Worm (Caenorhabditis elegans): Measurements from ENCODE around the gene Y43F8B.29.
A peak's percentile ranks its signal among the peaks of the same experiment; 100 is the strongest.

The Y43F8B.29 gene

ce11 chrV:19522551-19523137, 31.2 kb downstream of the Y43F8B.29 start (continued):
- TF ChIP-seq lin-39 (tag; optimal IDR thresholded peaks at IDR 0.05): peak; percentile 11
- peak; percentile 47 for TF ChIP-seq ceh-16 (tag; optimal IDR thresholded peaks at IDR 0.05)

- no peak for TF ChIP-seq mbf-1 (tag; optimal IDR thresholded peaks at IDR 0.05)
- TF ChIP-seq F13H6.1 (tag; optimal IDR thresholded peaks at IDR 0.05): peak; percentile 4
- TF ChIP-seq lin-39 (tag; optimal IDR thresholded peaks at IDR 0.05): no peak
- peak; percentile 82 for TF ChIP-seq crh-2 (tag; optimal IDR thresholded peaks at IDR 0.05)
- TF ChIP-seq sma-9 (GFP tag; optimal IDR thresholded peaks at IDR 0.05): peak; percentile 66
- no peak for TF ChIP-seq sma-9 (tag; optimal IDR thresholded peaks at IDR 0.05)
- no peak for TF ChIP-seq nhr-11 (tag; optimal IDR thresholded peaks at IDR 0.05)
- no peak for TF ChIP-seq ceh-82 (tag; optimal IDR thresholded peaks at IDR 0.05)
- TF ChIP-seq lsy-2 (tag; optimal IDR thresholded peaks at IDR 0.05): peak in 1 of 2 experiments; percentile 34
- TF ChIP-seq fos-1 (tag; optimal IDR thresholded peaks at IDR 0.05): peak; percentile 6
- TF ChIP-seq skn-1 (tag; optimal IDR thresholded peaks at IDR 0.05): no peak
- TF ChIP-seq mdl-1 (tag; optimal IDR thresholded peaks at IDR 0.05): peak in 1 of 2 experiments; percentile 33
Measured at ce11 chrV:19524569-19524968, 33.2 kb downstream of the Y43F8B.29 start.

ce11 chrV:19526197-19526596, 34.8 kb downstream of the Y43F8B.29 start:
- TF ChIP-seq nhr-25 (tag; optimal IDR thresholded peaks at IDR 0.05) (peak; percentile 65), ZK546.5 (tag; optimal IDR thresholded peaks at IDR 0.05) (no peak), sma-9 (GFP tag; optimal IDR thresholded peaks at IDR 0.05) (peak; percentile 9), sma-9 (tag; optimal IDR thresholded peaks at IDR 0.05) (no peak), blmp-1 (tag; optimal IDR thresholded peaks at IDR 0.05; ENCODE audit: insufficient read depth) (peak; percentile 26), lsy-2 (tag; optimal IDR thresholded peaks at IDR 0.05) (no peak)

ce11 chrV:19527565-19527964, 36.2 kb downstream of the Y43F8B.29 start:
- TF ChIP-seq F13H6.1 (tag; optimal IDR thresholded peaks at IDR 0.05): peak; percentile 60
- TF ChIP-seq egl-27 (tag; optimal IDR thresholded peaks at IDR 0.05): peak; percentile 30
- no peak for TF ChIP-seq nhr-23 (tag; optimal IDR thresholded peaks at IDR 0.05)
- TF ChIP-seq nhr-25 (tag; optimal IDR thresholded peaks at IDR 0.05): peak; percentile 57
- TF ChIP-seq nhr-21 (tag; optimal IDR thresholded peaks at IDR 0.05): peak; percentile 53
- TF ChIP-seq crh-2 (tag; optimal IDR thresholded peaks at IDR 0.05): peak; percentile 98
- peak; percentile 96 for TF ChIP-seq sma-9 (GFP tag; optimal IDR thresholded peaks at IDR 0.05)
- TF ChIP-seq sma-9 (tag; optimal IDR thresholded peaks at IDR 0.05): no peak
- TF ChIP-seq mbf-1 (tag; optimal IDR thresholded peaks at IDR 0.05): no peak
- no peak for TF ChIP-seq aly-2 (tag; optimal IDR thresholded peaks at IDR 0.05)
- no peak for TF ChIP-seq unc-62 (GFP tag; optimal IDR thresholded peaks at IDR 0.05)
- TF ChIP-seq alr-1 (tag; optimal IDR thresholded peaks at IDR 0.05): no peak
- TF ChIP-seq snpc-4 (tag; optimal IDR thresholded peaks at IDR 0.05): no peak
- TF ChIP-seq fos-1 (tag; optimal IDR thresholded peaks at IDR 0.05): peak; percentile 95
- TF ChIP-seq blmp-1 (tag; optimal IDR thresholded peaks at IDR 0.05; ENCODE audit: insufficient read depth): peak; percentile 16
- no peak for TF ChIP-seq sem-4 (tag; optimal IDR thresholded peaks at IDR 0.05)
- TF ChIP-seq nhr-129 (tag; optimal IDR thresholded peaks at IDR 0.05): peak; percentile 41
- TF ChIP-seq lsy-2 (tag; optimal IDR thresholded peaks at IDR 0.05): peak in 1 of 2 experiments; percentile 13
- TF ChIP-seq mdl-1 (tag; optimal IDR thresholded peaks at IDR 0.05): peak in 1 of 2 experiments; percentile 33
- TF ChIP-seq unc-55 (GFP tag; optimal IDR thresholded peaks at IDR 0.05): no peak
- TF ChIP-seq gmeb-1 (tag; optimal IDR thresholded peaks at IDR 0.05): peak; percentile 66
- TF ChIP-seq lin-39 (tag; optimal IDR thresholded peaks at IDR 0.05): no peak
- TF ChIP-seq sma-3 (GFP tag; optimal IDR thresholded peaks at IDR 0.05): peak; percentile 73
- no peak for TF ChIP-seq nhr-12 (tag; optimal IDR thresholded peaks at IDR 0.05)

- TF ChIP-seq sem-4 (tag; optimal IDR thresholded peaks at IDR 0.05) (peak; percentile 97), nhr-6 (tag; optimal IDR thresholded peaks at IDR 0.05) (peak; percentile 79), fos-1 (tag; optimal IDR thresholded peaks at IDR 0.05) (peak; percentile 94), alr-1 (tag; optimal IDR thresholded peaks at IDR 0.05) (no peak), unc-62 (GFP tag; optimal IDR thresholded peaks at IDR 0.05) (peak; percentile 63), crh-2 (tag; optimal IDR thresholded peaks at IDR 0.05) (peak; percentile 95), gmeb-1 (tag; optimal IDR thresholded peaks at IDR 0.05) (peak; percentile 80), F13H6.1 (tag; optimal IDR thresholded peaks at IDR 0.05) (peak; percentile 95), aly-2 (tag; optimal IDR thresholded peaks at IDR 0.05) (no peak), lin-13 (GFP tag; optimal IDR thresholded peaks at IDR 0.05) (peak; percentile 80), sma-9 (GFP tag; optimal IDR thresholded peaks at IDR 0.05) (peak; percentile 100), sma-9 (tag; optimal IDR thresholded peaks at IDR 0.05) (no peak), zag-1 (tag; optimal IDR thresholded peaks at IDR 0.05) (peak; percentile 62), sma-3 (GFP tag; optimal IDR thresholded peaks at IDR 0.05) (peak; percentile 100), mab-5 (tag; optimal IDR thresholded peaks at IDR 0.05) (peak; percentile 81), nhr-10 (tag; optimal IDR thresholded peaks at IDR 0.05) (peak; percentile 1), ceh-82 (tag; optimal IDR thresholded peaks at IDR 0.05) (peak; percentile 10), Y55F3AM.14 (GFP tag; optimal IDR thresholded peaks at IDR 0.05) (peak; percentile 89), nhr-12 (tag; optimal IDR thresholded peaks at IDR 0.05) (no peak), lin-39 (tag; optimal IDR thresholded peaks at IDR 0.05) (no peak), ama-1 (optimal IDR thresholded peaks at IDR 0.05) (peak; percentile 32), snpc-4 (tag; optimal IDR thresholded peaks at IDR 0.05) (peak; percentile 63), ceh-16 (tag; optimal IDR thresholded peaks at IDR 0.05) (peak; percentile 62), unc-55 (GFP tag; optimal IDR thresholded peaks at IDR 0.05) (peak; percentile 96), nhr-25 (tag; optimal IDR thresholded peaks at IDR 0.05) (peak; percentile 98), ztf-4 (tag; optimal IDR thresholded peaks at IDR 0.05) (peak; percentile 77), nhr-23 (tag; optimal IDR thresholded peaks at IDR 0.05) (no peak), nhr-11 (tag; optimal IDR thresholded peaks at IDR 0.05) (no peak), C34F6.9 (tag; optimal IDR thresholded peaks at IDR 0.05) (peak; percentile 96), nhr-21 (tag; optimal IDR thresholded peaks at IDR 0.05) (peak; percentile 98), egl-27 (tag; optimal IDR thresholded peaks at IDR 0.05) (peak; percentile 98), mdl-1 (tag; optimal IDR thresholded peaks at IDR 0.05) (peak; percentile 98 to 99), elt-3 (tag; optimal IDR thresholded peaks at IDR 0.05) (no peak)
Measured at ce11 chrV:19529168-19529567, 37.8 kb downstream of the Y43F8B.29 start.

All from whole organism, L2 larva.